Worm (Caenorhabditis elegans) whole organism, L1 larva: ENCODE results near the gene gldi-9.

Source experiments
- alr-1 ChIP-seq: fragments of 200-800 bp; sonication (Bioruptor generic); optimal IDR thresholded peaks from 2 replicates; lab custom pipeline; 2018; ENCODE audit warnings: borderline replicate concordance, mild to moderate bottlenecking, missing genetic modification characterization, missing compliant biosample characterization
- ceh-82 ChIP-seq, 3 experiments: fragments of 150-350 bp in 1 of 3; sonication (generic microtip) in 2 of 3; optimal IDR thresholded peaks; 2 replicates each; lab custom pipeline; 2014 to 2017; ENCODE audit warnings: missing biosample characterization in 3 of 3, missing genetic modification characterization in 3 of 3
- ceh-90 ChIP-seq: sonication (generic microtip); optimal IDR thresholded peaks from 2 replicates; lab custom pipeline; 2016; ENCODE audit warnings: missing genetic modification characterization, missing compliant biosample characterization
- elt-2 ChIP-seq: sonication (generic microtip); optimal IDR thresholded peaks from 2 replicates; lab custom pipeline; 2016; ENCODE audit warnings: missing genetic modification characterization, mild to moderate bottlenecking, inconsistent platforms, missing compliant biosample characterization, missing genetic modification reagents
- lin-15B ChIP-seq: fragments of 150-350 bp; sonication (generic microtip); optimal IDR thresholded peaks from 3 replicates; lab custom pipeline; 2014; ENCODE audit warnings: missing biosample characterization, missing genetic modification characterization
- mdl-1 ChIP-seq, 2 experiments: fragments of 150-350 bp; optimal IDR thresholded peaks; 2 replicates each; lab custom pipeline; 2014 to 2017; ENCODE audit warnings: missing biosample characterization in 2 of 2, missing genetic modification characterization in 2 of 2, inconsistent platforms in 1 of 2
- nhr-11 ChIP-seq: fragments of 150-350 bp; optimal IDR thresholded peaks from 2 replicates; lab custom pipeline; 2014; ENCODE audit warnings: missing biosample characterization, missing genetic modification characterization
- nhr-12 ChIP-seq: sonication (generic microtip); optimal IDR thresholded peaks from 2 replicates; lab custom pipeline; 2017; ENCODE audit warnings: missing biosample characterization, missing genetic modification characterization
- nhr-28 ChIP-seq: fragments of 150-350 bp; optimal IDR thresholded peaks from 2 replicates; lab custom pipeline; 2014; ENCODE audit warnings: missing biosample characterization, missing genetic modification characterization
- nhr-77 ChIP-seq: fragments of 150-350 bp; optimal IDR thresholded peaks from 2 replicates; lab custom pipeline; 2014; ENCODE audit warnings: missing biosample characterization, missing genetic modification characterization
- nhr-90 ChIP-seq: sonication (generic microtip); optimal IDR thresholded peaks from 2 replicates; lab custom pipeline; 2016; ENCODE audit warnings: mild to moderate bottlenecking, missing genetic modification characterization, missing compliant biosample characterization; ENCODE audit not compliant: poor library complexity
- swsn-7 ChIP-seq: sonication (generic microtip); optimal IDR thresholded peaks from 2 replicates; lab custom pipeline; 2016; ENCODE audit warnings: missing genetic modification characterization, missing compliant biosample characterization
- zag-1 ChIP-seq: fragments of 150-350 bp; optimal IDR thresholded peaks from 2 replicates; lab custom pipeline; 2014; ENCODE audit warnings: missing biosample characterization, missing genetic modification characterization
- ztf-11 ChIP-seq, 2 experiments: sonication (generic microtip); optimal IDR thresholded peaks; 2 replicates each; lab custom pipeline; 2016 to 2017; ENCODE audit warnings: missing genetic modification characterization in 2 of 2, missing biosample characterization in 1 of 2, missing compliant biosample characterization in 1 of 2

ce11 chrIII:2780283-2780682 lies 24.1 kb upstream of the gldi-9 start:
- TF ChIP-seq nhr-28 (tag; lab: Kevin White, UChicago) (no peak), ztf-11 (tag; optimal IDR thresholded peaks at IDR 0.05; lab: Kevin White, UChicago) (no peak), ceh-82 (tag; optimal IDR thresholded peaks at IDR 0.05; lab: Kevin White, UChicago) (no peak), alr-1 (tag; lab: Kevin White, UChicago) (no peak), elt-2 (no peak), nhr-11 (tag; lab: Kevin White, UChicago) (no peak), ceh-90 (tag; lab: Kevin White, UChicago) (no peak), swsn-7 (tag; lab: Kevin White, UChicago) (no peak), zag-1 (no peak), nhr-12 (tag; lab: Kevin White, UChicago) (no peak), nhr-90 (no peak), nhr-77 (tag; lab: Kevin White, UChicago) (no peak), mdl-1 (tag; optimal IDR thresholded peaks at IDR 0.05; lab: Kevin White, UChicago) (no peak), lin-15B (tag; lab: Kevin White, UChicago) (no peak)
